Fruit fly (Drosophila melanogaster): ENCODE data around the gene Taf6.

DNA sequence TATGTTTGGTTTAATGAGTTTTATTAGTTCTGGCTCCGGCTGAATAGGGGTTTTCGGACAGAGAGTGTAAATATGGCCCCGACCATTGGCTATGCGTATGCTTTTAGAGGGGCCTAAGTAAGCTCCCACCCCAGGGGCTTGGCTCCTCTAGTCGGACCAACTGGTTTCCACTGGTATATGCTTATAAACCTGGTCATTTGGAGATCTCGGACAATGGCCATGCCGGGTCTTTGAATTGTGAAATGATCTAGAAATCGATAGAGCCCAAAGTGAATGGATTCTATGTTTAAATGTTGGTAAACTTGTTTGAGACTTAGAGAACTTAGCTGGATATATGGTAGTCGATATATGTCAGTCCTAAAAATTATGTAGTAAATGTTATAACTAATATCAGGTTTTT, 40.2 kb upstream of the Taf6 start:
- TF ChIP-seq bab1 (GFP tag; optimal IDR thresholded peaks at IDR 0.05): no peak
- no peak for TF ChIP-seq CG11617 (GFP tag; optimal IDR thresholded peaks at IDR 0.05)
- no peak for TF ChIP-seq CG5204 (GFP tag; optimal IDR thresholded peaks at IDR 0.05)
- no peak for TF ChIP-seq CG7101 (tag; optimal IDR thresholded peaks at IDR 0.05)
- no peak for TF ChIP-seq Clk (GFP tag; optimal IDR thresholded peaks at IDR 0.05)

Measured in whole organism, adult.